Worm (Caenorhabditis elegans) whole organism, late embryonic: ENCODE results near the gene ufm-1.

Source experiments
- C08G9.2 ChIP-seq: sonication (generic microtip); optimal IDR thresholded peaks from 2 replicates; lab custom pipeline; 2016; ENCODE audit warnings: mild to moderate bottlenecking, missing genetic modification characterization, moderate library complexity, missing compliant biosample characterization
- F13H6.1 ChIP-seq: sonication (generic microtip); optimal IDR thresholded peaks from 2 replicates; lab custom pipeline; 2016; ENCODE audit warnings: missing genetic modification characterization, missing compliant biosample characterization
- K09A11.1 ChIP-seq: sonication (generic microtip); optimal IDR thresholded peaks from 2 replicates; lab custom pipeline; 2017; ENCODE audit warnings: antibody characterized with exemption, mild to moderate bottlenecking, missing genetic modification characterization, missing compliant biosample characterization; ENCODE audit not compliant: insufficient read depth
- T23F11.4 ChIP-seq: fragments of 200-800 bp; sonication (Bioruptor generic); optimal IDR thresholded peaks from 2 replicates; lab custom pipeline; 2018; ENCODE audit warnings: mild to moderate bottlenecking, missing genetic modification characterization, missing compliant biosample characterization
- ceh-18 ChIP-seq: sonication (generic microtip); optimal IDR thresholded peaks from 2 replicates; lab custom pipeline; 2016; ENCODE audit warnings: missing genetic modification characterization, missing compliant biosample characterization
- ceh-19 ChIP-seq: fragments of 200-800 bp; sonication (Bioruptor generic); optimal IDR thresholded peaks from 2 replicates; lab custom pipeline; 2018; ENCODE audit warnings: mild to moderate bottlenecking, missing genetic modification characterization, missing compliant biosample characterization
- ceh-2 ChIP-seq: sonication (generic microtip); optimal IDR thresholded peaks from 2 replicates; lab custom pipeline; 2016; ENCODE audit warnings: missing genotype, missing genetic modification characterization, missing compliant biosample characterization
- ceh-22 ChIP-seq: sonication (generic microtip); optimal IDR thresholded peaks from 2 replicates; lab custom pipeline; 2017; ENCODE audit warnings: missing biosample characterization, missing genetic modification characterization
- ceh-34 ChIP-seq: sonication (generic microtip); optimal IDR thresholded peaks from 2 replicates; lab custom pipeline; 2016; ENCODE audit warnings: mild to moderate bottlenecking, missing genetic modification characterization, missing compliant biosample characterization
- ceh-45 ChIP-seq: fragments of 200-800 bp; sonication (Bioruptor generic); IDR thresholded peaks from 2 replicates; pipeline ENCODE4 v1.3.6; 2022; ENCODE audit warnings: missing genetic modification reagents, missing genetic modification characterization, missing compliant biosample characterization
- ceh-48 ChIP-seq: sonication (generic microtip); optimal IDR thresholded peaks from 2 replicates; lab custom pipeline; 2016; ENCODE audit warnings: missing genetic modification characterization, inconsistent platforms, missing compliant biosample characterization
- ceh-6 ChIP-seq: fragments of 200-800 bp; sonication (Bioruptor generic); optimal IDR thresholded peaks from 2 replicates; lab custom pipeline; 2018; ENCODE audit warnings: mild to moderate bottlenecking, missing genetic modification characterization, missing compliant biosample characterization
- dmd-4 ChIP-seq: sonication (generic microtip); optimal IDR thresholded peaks from 2 replicates; lab custom pipeline; 2016; ENCODE audit warnings: borderline replicate concordance, missing genetic modification characterization, missing compliant biosample characterization
- dve-1 ChIP-seq: sonication (generic microtip); optimal IDR thresholded peaks from 2 replicates; lab custom pipeline; 2017; ENCODE audit warnings: antibody characterized with exemption, mild to moderate bottlenecking, missing genetic modification characterization, missing compliant biosample characterization
- elt-2 ChIP-seq: sonication (generic microtip); optimal IDR thresholded peaks from 2 replicates; lab custom pipeline; 2016; ENCODE audit warnings: missing genetic modification reagents, missing genetic modification characterization, missing compliant biosample characterization
- elt-4 ChIP-seq: sonication (generic microtip); optimal IDR thresholded peaks from 2 replicates; lab custom pipeline; 2016; ENCODE audit warnings: missing genetic modification characterization, missing compliant biosample characterization
- ets-4 ChIP-seq: sonication (generic microtip); optimal IDR thresholded peaks from 2 replicates; lab custom pipeline; 2016; ENCODE audit warnings: missing genetic modification characterization, missing compliant biosample characterization
- fkh-10 ChIP-seq: fragments of 150-350 bp; optimal IDR thresholded peaks from 2 replicates; lab custom pipeline; 2014; ENCODE audit warnings: missing biosample characterization, missing genetic modification reagents, missing genetic modification characterization
- fkh-6 ChIP-seq: sonication (generic microtip); optimal IDR thresholded peaks from 2 replicates; lab custom pipeline; 2016; ENCODE audit warnings: missing genetic modification characterization, missing compliant biosample characterization
- gmeb-2 ChIP-seq: sonication (generic microtip); optimal IDR thresholded peaks from 2 replicates; lab custom pipeline; 2016; ENCODE audit warnings: missing genetic modification characterization, inconsistent platforms, missing compliant biosample characterization
- hlh-13 ChIP-seq: fragments of 200-800 bp; sonication (Bioruptor generic); optimal IDR thresholded peaks from 2 replicates; lab custom pipeline; 2018; ENCODE audit warnings: mild to moderate bottlenecking, missing genetic modification characterization, missing compliant biosample characterization
- hlh-15 ChIP-seq: sonication (generic microtip); optimal IDR thresholded peaks from 2 replicates; lab custom pipeline; 2016; ENCODE audit warnings: missing genetic modification characterization, missing compliant biosample characterization
- hlh-6 ChIP-seq: sonication (generic microtip); optimal IDR thresholded peaks from 2 replicates; lab custom pipeline; 2016; ENCODE audit warnings: missing genotype, missing genetic modification characterization, missing compliant biosample characterization
- lin-11 ChIP-seq: fragments of 200-800 bp; sonication (Bioruptor generic); optimal IDR thresholded peaks from 2 replicates; lab custom pipeline; 2018; ENCODE audit warnings: mild to moderate bottlenecking, missing genetic modification characterization, missing compliant biosample characterization
- mec-3 ChIP-seq: sonication (generic microtip); optimal IDR thresholded peaks from 2 replicates; lab custom pipeline; 2016; ENCODE audit warnings: borderline replicate concordance, missing genetic modification characterization, missing compliant biosample characterization
- nhr-11 ChIP-seq: fragments of 150-350 bp; optimal IDR thresholded peaks from 2 replicates; lab custom pipeline; 2014; ENCODE audit warnings: missing biosample characterization, missing genetic modification characterization
- npax-4 ChIP-seq: sonication (generic microtip); optimal IDR thresholded peaks from 2 replicates; lab custom pipeline; 2016; ENCODE audit warnings: missing genetic modification characterization, missing compliant biosample characterization
- odd-2 ChIP-seq: sonication (generic microtip); optimal IDR thresholded peaks from 2 replicates; lab custom pipeline; 2017; ENCODE audit warnings: antibody characterized with exemption, mild to moderate bottlenecking, missing genetic modification characterization, missing compliant biosample characterization
- pat-9 ChIP-seq: fragments of 200-800 bp; sonication (Bioruptor generic); optimal IDR thresholded peaks from 2 replicates; lab custom pipeline; 2018; ENCODE audit warnings: mild to moderate bottlenecking, missing genetic modification characterization, moderate library complexity, missing compliant biosample characterization
- pha-2 ChIP-seq: sonication (generic microtip); optimal IDR thresholded peaks from 2 replicates; lab custom pipeline; 2017; ENCODE audit warnings: mild to moderate bottlenecking, missing genetic modification characterization, missing compliant biosample characterization
- pqm-1 ChIP-seq: sonication (generic microtip); optimal IDR thresholded peaks from 2 replicates; lab custom pipeline; 2016; ENCODE audit warnings: missing genetic modification characterization, missing compliant biosample characterization
- ref-2 ChIP-seq: sonication (generic microtip); optimal IDR thresholded peaks from 2 replicates; lab custom pipeline; 2016; ENCODE audit warnings: missing genetic modification characterization, missing compliant biosample characterization
- rnt-1 ChIP-seq: sonication (generic microtip); optimal IDR thresholded peaks from 2 replicates; lab custom pipeline; 2016; ENCODE audit warnings: missing genetic modification characterization, missing compliant biosample characterization
- sdc-2 ChIP-seq: sonication (generic microtip); optimal IDR thresholded peaks from 2 replicates; lab custom pipeline; 2016; ENCODE audit warnings: missing genotype, missing genetic modification characterization, missing compliant biosample characterization
- syd-9 ChIP-seq: sonication (generic microtip); optimal IDR thresholded peaks from 2 replicates; lab custom pipeline; 2016; ENCODE audit warnings: mild to moderate bottlenecking, missing genetic modification characterization, moderate library complexity, missing compliant biosample characterization
- ttx-3 ChIP-seq: sonication (generic microtip); optimal IDR thresholded peaks from 2 replicates; lab custom pipeline; 2016; ENCODE audit warnings: missing genetic modification reagents, missing genetic modification characterization, missing compliant biosample characterization
- unc-55 ChIP-seq: sonication (generic microtip); optimal IDR thresholded peaks from 2 replicates; lab custom pipeline; 2017; ENCODE audit warnings: missing biosample characterization, missing genetic modification reagents, missing genetic modification characterization
- zip-5 ChIP-seq: sonication (generic microtip); optimal IDR thresholded peaks from 2 replicates; lab custom pipeline; 2016; ENCODE audit warnings: missing genetic modification characterization, missing compliant biosample characterization

ufm-1 gene

ce11 chrIII:7891573-7892306 lies 33.0 kb downstream of the ufm-1 start, which contains the start of the genes ZK688.5 and fahd-1 (continued):
- TF ChIP-seq ref-2 (tag; lab: Kevin White, UChicago), result peak; percentile 57

- TF ChIP-seq unc-55 (GFP tag; lab: Kevin White, UChicago), result no peak
- no peak for TF ChIP-seq ceh-34 (tag; lab: Kevin White, UChicago)
- no peak for TF ChIP-seq ttx-3
- TF ChIP-seq ets-4 (tag; lab: Kevin White, UChicago), result no peak
- TF ChIP-seq ceh-48, result no peak
- no peak for TF ChIP-seq hlh-6
- no peak for TF ChIP-seq fkh-6
- TF ChIP-seq ceh-18 (tag; lab: Kevin White, UChicago), result no peak
- TF ChIP-seq npax-4 (tag; lab: Kevin White, UChicago), result no peak
- TF ChIP-seq elt-4, result no peak
- TF ChIP-seq dmd-4 (tag; lab: Kevin White, UChicago), result no peak
- no peak for TF ChIP-seq pha-2 (tag; lab: Kevin White, UChicago)
- no peak for TF ChIP-seq elt-2
- TF ChIP-seq dve-1 (tag; lab: Kevin White, UChicago), result no peak
Observed at ce11 chrIII:7892333-7892732, 33.6 kb downstream of the ufm-1 start.

- TF ChIP-seq syd-9 (tag; lab: Kevin White, UChicago) (no peak), C08G9.2 (no peak), lin-11 (tag; lab: Kevin White, UChicago) (no peak), pha-2 (tag; lab: Kevin White, UChicago) (no peak), hlh-15 (tag; lab: Kevin White, UChicago) (no peak), F13H6.1 (no peak), hlh-13 (no peak)
Observed at ce11 chrIII:7893224-7893623, 34.4 kb downstream of the ufm-1 start.

- TF ChIP-seq dve-1 (tag; lab: Kevin White, UChicago), result no peak
- TF ChIP-seq sdc-2 (tag; lab: Kevin White, UChicago), result no peak
- no peak for TF ChIP-seq C08G9.2
- TF ChIP-seq syd-9 (tag; lab: Kevin White, UChicago), result no peak
- TF ChIP-seq lin-11 (tag; lab: Kevin White, UChicago), result no peak
- TF ChIP-seq unc-55 (GFP tag; lab: Kevin White, UChicago), result no peak
- no peak for TF ChIP-seq ceh-2
- TF ChIP-seq elt-2, result no peak
Observed at ce11 chrIII:7894724-7895123, 35.9 kb downstream of the ufm-1 start, which contains the start of gene ZK688.4. Gene ZK688.4, plus strand, starts transcription at chrIII:7895024.

- TF ChIP-seq nhr-11 (no peak), ceh-22 (tag; lab: Kevin White, UChicago) (no peak), fkh-10 (GFP tag; lab: Kevin White, UChicago) (no peak), ceh-45 (no peak)
Observed at ce11 chrIII:7896925-7897324, 38.1 kb downstream of the ufm-1 start, which contains the start of gene ZK688.10. Gene ZK688.10, minus strand, starts transcription at chrIII:7897025.

ce11 chrIII:7897733-7898132 lies 39.0 kb downstream of the ufm-1 start:
- TF ChIP-seq F13H6.1 (no peak), ceh-6 (GFP tag; lab: Kevin White, UChicago) (no peak), pat-9 (tag; lab: Kevin White, UChicago) (no peak), rnt-1 (no peak), syd-9 (tag; lab: Kevin White, UChicago) (no peak), ceh-45 (no peak), zip-5 (tag; lab: Kevin White, UChicago) (no peak), gmeb-2 (tag; lab: Kevin White, UChicago) (no peak), pqm-1 (tag; lab: Kevin White, UChicago) (no peak), ttx-3 (no peak), mec-3 (tag; lab: Kevin White, UChicago) (no peak), T23F11.4 (no peak), ceh-19 (GFP tag; lab: Kevin White, UChicago) (no peak), elt-2 (no peak), hlh-13 (no peak), K09A11.1 (no peak), unc-55 (GFP tag; lab: Kevin White, UChicago) (no peak), odd-2 (tag; lab: Kevin White, UChicago) (no peak), ceh-22 (tag; lab: Kevin White, UChicago) (no peak)
